Worm (Caenorhabditis elegans): ENCODE data around the gene sri-47.
"Not testable (repeated sequence)": the region's sequence is repeated elsewhere in the genome, so short reads cannot be mapped to it uniquely, and the experiment has no call there.

DNA sequence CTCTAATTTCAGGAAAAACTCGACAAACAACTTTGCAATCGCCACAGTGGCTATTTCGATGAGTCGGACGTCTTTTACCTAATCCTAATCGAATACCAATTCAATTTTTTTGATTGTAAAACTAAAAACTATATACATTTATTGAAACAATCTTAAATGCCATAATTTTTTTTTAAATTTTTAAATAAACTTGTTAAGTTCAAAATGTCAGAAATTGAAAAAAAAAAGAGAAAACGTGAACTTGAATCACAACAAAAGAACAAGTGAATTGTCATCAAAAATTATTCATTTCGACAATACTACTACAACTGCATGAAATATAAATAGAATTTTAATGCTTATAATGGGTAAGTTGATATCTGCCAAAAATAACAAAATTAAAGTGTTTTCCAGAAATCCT lies 44.4 kb upstream of the sri-47 start, which contains the start of gene D2062.13:
- TF ChIP-seq cog-1 (tag; optimal IDR thresholded peaks at IDR 0.05); flt-1 (GFP tag; IDR thresholded peaks at IDR 0.05): not testable (repeated sequence)
